Fruit fly (Drosophila melanogaster): ENCODE data around the gene aay.

Gene aay

dm6 chr3L:9383345-9384075 is 39.5 kb upstream of the aay start, which contains the start of gene Hsp27 (continued):
- TF ChIP-seq CG3163 (GFP tag; optimal IDR thresholded peaks at IDR 0.05): peak; percentile 69
- TF ChIP-seq Lpt (GFP tag; optimal IDR thresholded peaks at IDR 0.05): no peak
- TF ChIP-seq stwl (tag; optimal IDR thresholded peaks at IDR 0.05): peak; percentile 65
- TF ChIP-seq CG7745 (tag; optimal IDR thresholded peaks at IDR 0.05): peak; percentile 70
- peak; percentile 97 for TF ChIP-seq Six4 (GFP tag; optimal IDR thresholded peaks at IDR 0.05)
- TF ChIP-seq sqz (GFP tag; optimal IDR thresholded peaks at IDR 0.05): peak; percentile 93
- TF ChIP-seq Bgb (GFP tag; IDR thresholded peaks at IDR 0.05; ENCODE audit: partially characterized antibody): no peak
- TF ChIP-seq Xbp1 (GFP tag; optimal IDR thresholded peaks at IDR 0.05): peak; percentile 99
- TF ChIP-seq CG17186 (GFP tag; optimal IDR thresholded peaks at IDR 0.05): peak; percentile 92
- peak; percentile 70 for TF ChIP-seq tx (GFP tag; optimal IDR thresholded peaks at IDR 0.05)
- TF ChIP-seq tup (GFP tag; optimal IDR thresholded peaks at IDR 0.05): peak; percentile 93
- peak; percentile 97 for TF ChIP-seq Sox100B (GFP tag; optimal IDR thresholded peaks at IDR 0.05)
- peak; percentile 96 for TF ChIP-seq CG15011 (GFP tag; optimal IDR thresholded peaks at IDR 0.05)
- peak; percentile 99 for TF ChIP-seq CG10979 (tag; optimal IDR thresholded peaks at IDR 0.05)
- no peak for TF ChIP-seq Tbp (GFP tag; optimal IDR thresholded peaks at IDR 0.05)
- peak; percentile 97 for TF ChIP-seq Atf6 (GFP tag; IDR thresholded peaks at IDR 0.05)
- TF ChIP-seq CG3407 (GFP tag; optimal IDR thresholded peaks at IDR 0.05): peak; percentile 98
- TF ChIP-seq B-H2 (GFP tag; optimal IDR thresholded peaks at IDR 0.05): peak; percentile 75
- TF ChIP-seq BEAF-32 (GFP tag; optimal IDR thresholded peaks at IDR 0.05): peak; percentile 8
- TF ChIP-seq dysf (GFP tag; IDR thresholded peaks at IDR 0.05): peak; percentile 99
- peak; percentile 99 for TF ChIP-seq tgo (GFP tag; IDR thresholded peaks at IDR 0.05)
- peak; percentile 99 for TF ChIP-seq sens (GFP tag)
- peak; percentile 68 for TF ChIP-seq Mes4 (GFP tag; optimal IDR thresholded peaks at IDR 0.05)
- TF ChIP-seq bcd (GFP tag; optimal IDR thresholded peaks at IDR 0.05): peak; percentile 99
- TF ChIP-seq CG6175 (GFP tag; IDR thresholded peaks at IDR 0.05): peak; percentile 97
- TF ChIP-seq Oli (tag; optimal IDR thresholded peaks at IDR 0.05): peak; percentile 99
- TF ChIP-seq CG7372 (GFP tag; IDR thresholded peaks at IDR 0.05): peak; percentile 97
- no peak for TF ChIP-seq zen2 (GFP tag; IDR thresholded peaks at IDR 0.05; ENCODE audit: partially characterized antibody)
- peak; percentile 48; the same call in 1 of the 2 replicates for TF ChIP-seq nerfin-2 (GFP tag; IDR thresholded peaks at IDR 0.05; ENCODE audit: partially characterized antibody)
- TF ChIP-seq btn (GFP tag; optimal IDR thresholded peaks at IDR 0.05): peak; percentile 94
- TF ChIP-seq Sry-β (GFP tag; optimal IDR thresholded peaks at IDR 0.05): peak; percentile 70
- peak; percentile 93 for TF ChIP-seq Jarid2 (GFP tag; optimal IDR thresholded peaks at IDR 0.05)
- TF ChIP-seq Ravus (GFP tag; IDR thresholded peaks at IDR 0.05): peak; percentile 95
- peak; percentile 96 for TF ChIP-seq C15 (GFP tag; IDR thresholded peaks at IDR 0.05)
- no peak for TF ChIP-seq tna (GFP tag; IDR thresholded peaks at IDR 0.05; ENCODE audit: partially characterized antibody)
- peak; percentile 97 for TF ChIP-seq CG15269 (tag; optimal IDR thresholded peaks at IDR 0.05)
- peak; percentile 90 for TF ChIP-seq CG7271 (tag; optimal IDR thresholded peaks at IDR 0.05)
- TF ChIP-seq CG10565 (GFP tag; optimal IDR thresholded peaks at IDR 0.05): peak; percentile 92
- peak; percentile 97 for TF ChIP-seq CG1233 (GFP tag; optimal IDR thresholded peaks at IDR 0.05)
- peak; percentile 99 for TF ChIP-seq CG4404 (GFP tag; IDR thresholded peaks at IDR 0.05)
- TF ChIP-seq ro (GFP tag; IDR thresholded peaks at IDR 0.05): peak; percentile 96
- no peak for TF ChIP-seq CG7963 (GFP tag; IDR thresholded peaks at IDR 0.05; ENCODE audit: partially characterized antibody)
- peak; percentile 94 for TF ChIP-seq CG12219 (GFP tag; optimal IDR thresholded peaks at IDR 0.05)
- TF ChIP-seq sd (tag; optimal IDR thresholded peaks at IDR 0.05): peak; percentile 90
- TF ChIP-seq CG7987 (GFP tag; optimal IDR thresholded peaks at IDR 0.05): peak; percentile 96
- TF ChIP-seq TFAM (GFP tag; optimal IDR thresholded peaks at IDR 0.05): peak; percentile 92
- peak; percentile 98 for TF ChIP-seq sob (GFP tag; IDR thresholded peaks at IDR 0.05)
- peak; percentile 94 for TF ChIP-seq onecut (GFP tag; IDR thresholded peaks at IDR 0.05)

All from whole organism, embryonic.